Worm (Caenorhabditis elegans) whole organism, L2 larva: ENCODE measurements around the gene Y54G2A.76.

Source experiments
- F13H6.1 ChIP-seq: sonication (generic microtip); optimal IDR thresholded peaks from 2 replicates; lab custom pipeline; 2016; ENCODE audit warnings: missing genetic modification characterization, missing compliant biosample characterization
- aly-2 ChIP-seq: fragments of 150-350 bp; optimal IDR thresholded peaks from 2 replicates; lab custom pipeline; 2014; ENCODE audit warnings: missing biosample characterization, missing genetic modification characterization
- lsy-2 ChIP-seq, 2 experiments: fragments of 150-350 bp in 1 of 2; sonication (generic microtip) in 1 of 2; optimal IDR thresholded peaks; 2 replicates each; lab custom pipeline; 2014 to 2017; ENCODE audit warnings: missing biosample characterization in 2 of 2, missing genetic modification characterization in 2 of 2
- nhr-12 ChIP-seq: fragments of 150-350 bp; optimal IDR thresholded peaks from 2 replicates; lab custom pipeline; 2014; ENCODE audit warnings: missing biosample characterization, missing genetic modification characterization
- nhr-25 ChIP-seq: fragments of 150-350 bp; sonication (generic microtip); optimal IDR thresholded peaks from 3 replicates; lab custom pipeline; 2014; ENCODE audit warnings: missing biosample characterization, missing genetic modification characterization
- skn-1 ChIP-seq: sonication (generic microtip); optimal IDR thresholded peaks from 2 replicates; lab custom pipeline; 2017; ENCODE audit warnings: missing biosample characterization, missing genetic modification characterization
- unc-62 ChIP-seq: fragments of 150-350 bp; optimal IDR thresholded peaks from 2 replicates; lab custom pipeline; 2014; ENCODE audit warnings: missing biosample characterization, missing genetic modification reagents, missing genetic modification characterization

ce11 chrIV:2762380-2762779 is 46.8 kb upstream of the Y54G2A.76 start, which contains the start of gene Y54G2A.77:
- TF ChIP-seq nhr-12 (tag; lab: Kevin White, UChicago) (no peak), F13H6.1 (tag; lab: Kevin White, UChicago) (no peak), skn-1 (tag; lab: Kevin White, UChicago) (no peak), unc-62 (GFP tag; lab: Kevin White, UChicago) (no peak), nhr-25 (tag; lab: Kevin White, UChicago) (no peak), aly-2 (tag; lab: Kevin White, UChicago) (no peak), lsy-2 (tag; optimal IDR thresholded peaks at IDR 0.05; lab: Kevin White, UChicago) (no peak)
